Worm (Caenorhabditis elegans) whole organism, young adult: ENCODE measurements around the gene str-158.

Experiments
- F23B12.7 ChIP-seq: sonication (generic microtip); optimal IDR thresholded peaks from 2 replicates; lab custom pipeline; 2017; ENCODE audit warnings: missing genetic modification characterization, mild to moderate bottlenecking, missing compliant biosample characterization, antibody characterized with exemption, moderate library complexity; ENCODE audit not compliant: insufficient read depth
- die-1 ChIP-seq: sonication (generic microtip); optimal IDR thresholded peaks from 2 replicates; lab custom pipeline; 2016; ENCODE audit warnings: missing genotype, mild to moderate bottlenecking, missing genetic modification characterization, missing compliant biosample characterization
- lin-54 ChIP-seq: fragments of 200-800 bp; sonication (Bioruptor generic); optimal IDR thresholded peaks from 2 replicates; lab custom pipeline; 2018; ENCODE audit warnings: mild to moderate bottlenecking, missing genetic modification characterization, missing compliant biosample characterization
- rec-8 ChIP-seq, 2 experiments: sonication (generic microtip); optimal IDR thresholded peaks; 2 replicates each; lab custom pipeline; 2016; ENCODE audit warnings: mild to moderate bottlenecking in 2 of 2, missing genetic modification characterization in 2 of 2, missing genetic modification reagents in 2 of 2, missing genotype in 2 of 2, missing biosample characterization in 1 of 2, missing compliant biosample characterization in 1 of 2, moderate library complexity in 1 of 2
- snpc-3.4 ChIP-seq: sonication (generic microtip); optimal IDR thresholded peaks from 2 replicates; lab custom pipeline; 2017; ENCODE audit warnings: missing genetic modification characterization, mild to moderate bottlenecking, missing compliant biosample characterization, antibody characterized with exemption, moderate library complexity, missing genotype, missing genetic modification reagents

ce11 chrIV:4934103-4934502 is 16.2 kb downstream of the str-158 start, which contains the start of gene str-153:
- TF ChIP-seq F23B12.7 (tag; lab: Kevin White, UChicago) (no peak), rec-8 (tag; optimal IDR thresholded peaks at IDR 0.05; lab: Kevin White, UChicago) (no peak), lin-54 (GFP tag; lab: Kevin White, UChicago) (no peak), snpc-3.4 (tag; lab: Kevin White, UChicago) (no peak), die-1 (tag; lab: Kevin White, UChicago) (no peak)
